Worm (Caenorhabditis elegans): ENCODE data around the gene K01B6.3.

Gene K01B6.3

ce11 chrIII:9270183-9270582 is 29.8 kb upstream of the K01B6.3 start:
- no peak for TF ChIP-seq flt-1 (GFP tag; IDR thresholded peaks at IDR 0.05)
- TF ChIP-seq sea-1 (GFP tag; conservative IDR thresholded peaks at IDR 0.05) = no peak
- TF ChIP-seq hmbx-1 (tag; optimal IDR thresholded peaks at IDR 0.05) = no peak
- no peak for TF ChIP-seq tbx-11 (GFP tag; IDR thresholded peaks at IDR 0.05)
- no peak for TF ChIP-seq pes-1 (GFP tag; IDR thresholded peaks at IDR 0.05)
- TF ChIP-seq ceh-13 (GFP tag; optimal IDR thresholded peaks at IDR 0.05) = no peak
- no peak for TF ChIP-seq tra-4 (tag; optimal IDR thresholded peaks at IDR 0.05)
- TF ChIP-seq B0310.2 (tag; optimal IDR thresholded peaks at IDR 0.05) = no peak
- TF ChIP-seq tbx-37 (GFP tag; conservative IDR thresholded peaks at IDR 0.05) = no peak
- TF ChIP-seq aly-1 (tag; optimal IDR thresholded peaks at IDR 0.05) = no peak
- TF ChIP-seq hnd-1 (tag; optimal IDR thresholded peaks at IDR 0.05) = no peak
- no peak for TF ChIP-seq F13C5.2 (tag; optimal IDR thresholded peaks at IDR 0.05)
- no peak for TF ChIP-seq hmg-4 (GFP tag; optimal IDR thresholded peaks at IDR 0.05)
- TF ChIP-seq ama-1 (optimal IDR thresholded peaks at IDR 0.05) = no peak
- TF ChIP-seq scrt-1 (GFP tag; IDR thresholded peaks at IDR 0.05) = no peak
- no peak for TF ChIP-seq ceh-36 (tag; optimal IDR thresholded peaks at IDR 0.05)
- TF ChIP-seq ets-7 (tag; optimal IDR thresholded peaks at IDR 0.05) = no peak

ce11 chrIII:9271389-9271918 is 28.6 kb upstream of the K01B6.3 start:
- TF ChIP-seq tbx-11 (GFP tag; IDR thresholded peaks at IDR 0.05) (no peak), ets-7 (tag; optimal IDR thresholded peaks at IDR 0.05) (no peak), pes-1 (GFP tag; IDR thresholded peaks at IDR 0.05) (no peak), flt-1 (GFP tag; IDR thresholded peaks at IDR 0.05) (no peak), sea-1 (GFP tag; conservative IDR thresholded peaks at IDR 0.05) (no peak), hmbx-1 (tag; optimal IDR thresholded peaks at IDR 0.05) (no peak), ama-1 (optimal IDR thresholded peaks at IDR 0.05) (no peak), ceh-36 (tag; optimal IDR thresholded peaks at IDR 0.05) (no peak), hmg-4 (GFP tag; optimal IDR thresholded peaks at IDR 0.05) (no peak), aly-1 (tag; optimal IDR thresholded peaks at IDR 0.05) (no peak), F13C5.2 (tag; optimal IDR thresholded peaks at IDR 0.05) (no peak), hnd-1 (tag; optimal IDR thresholded peaks at IDR 0.05) (no peak), ceh-13 (GFP tag; optimal IDR thresholded peaks at IDR 0.05) (no peak), scrt-1 (GFP tag; IDR thresholded peaks at IDR 0.05) (no peak), tbx-37 (GFP tag; conservative IDR thresholded peaks at IDR 0.05) (no peak), tra-4 (tag; optimal IDR thresholded peaks at IDR 0.05) (no peak), B0310.2 (tag; optimal IDR thresholded peaks at IDR 0.05) (no peak)

ce11 chrIII:9272107-9272506 is 27.9 kb upstream of the K01B6.3 start:
- no peak for TF ChIP-seq hmg-4 (GFP tag; optimal IDR thresholded peaks at IDR 0.05)
- no peak for TF ChIP-seq hnd-1 (tag; optimal IDR thresholded peaks at IDR 0.05)
- no peak for TF ChIP-seq hmbx-1 (tag; optimal IDR thresholded peaks at IDR 0.05)
- TF ChIP-seq ets-7 (tag; optimal IDR thresholded peaks at IDR 0.05) = no peak
- TF ChIP-seq ceh-13 (GFP tag; optimal IDR thresholded peaks at IDR 0.05) = no peak
- no peak for TF ChIP-seq scrt-1 (GFP tag; IDR thresholded peaks at IDR 0.05)
- no peak for TF ChIP-seq B0310.2 (tag; optimal IDR thresholded peaks at IDR 0.05)
- TF ChIP-seq tra-4 (tag; optimal IDR thresholded peaks at IDR 0.05) = no peak
- no peak for TF ChIP-seq aly-1 (tag; optimal IDR thresholded peaks at IDR 0.05)
- no peak for TF ChIP-seq pes-1 (GFP tag; IDR thresholded peaks at IDR 0.05)
- no peak for TF ChIP-seq flt-1 (GFP tag; IDR thresholded peaks at IDR 0.05)
- no peak for TF ChIP-seq ceh-36 (tag; optimal IDR thresholded peaks at IDR 0.05)
- TF ChIP-seq ama-1 (optimal IDR thresholded peaks at IDR 0.05) = no peak
- TF ChIP-seq tbx-37 (GFP tag; conservative IDR thresholded peaks at IDR 0.05) = no peak
- TF ChIP-seq sea-1 (GFP tag; conservative IDR thresholded peaks at IDR 0.05) = no peak
- TF ChIP-seq tbx-11 (GFP tag; IDR thresholded peaks at IDR 0.05) = no peak

ce11 chrIII:9277803-9278202 is 22.2 kb upstream of the K01B6.3 start:
- no peak for TF ChIP-seq B0310.2 (tag; optimal IDR thresholded peaks at IDR 0.05)
- TF ChIP-seq hnd-1 (tag; optimal IDR thresholded peaks at IDR 0.05) = no peak
- TF ChIP-seq F13C5.2 (tag; optimal IDR thresholded peaks at IDR 0.05) = no peak
- no peak for TF ChIP-seq ceh-13 (GFP tag; optimal IDR thresholded peaks at IDR 0.05)
- no peak for TF ChIP-seq tra-4 (tag; optimal IDR thresholded peaks at IDR 0.05)
- no peak for TF ChIP-seq ceh-36 (tag; optimal IDR thresholded peaks at IDR 0.05)
- no peak for TF ChIP-seq ama-1 (optimal IDR thresholded peaks at IDR 0.05)
- no peak for TF ChIP-seq tbx-37 (GFP tag; conservative IDR thresholded peaks at IDR 0.05)
- no peak for TF ChIP-seq tbx-11 (GFP tag; IDR thresholded peaks at IDR 0.05)
- TF ChIP-seq sea-1 (GFP tag; conservative IDR thresholded peaks at IDR 0.05) = no peak
- TF ChIP-seq scrt-1 (GFP tag; IDR thresholded peaks at IDR 0.05) = no peak
- no peak for TF ChIP-seq ets-7 (tag; optimal IDR thresholded peaks at IDR 0.05)

- TF ChIP-seq tra-4 (tag; optimal IDR thresholded peaks at IDR 0.05) (no peak), hmg-4 (GFP tag; optimal IDR thresholded peaks at IDR 0.05) (no peak), aly-1 (tag; optimal IDR thresholded peaks at IDR 0.05) (no peak), ceh-36 (tag; optimal IDR thresholded peaks at IDR 0.05) (no peak), flt-1 (GFP tag; IDR thresholded peaks at IDR 0.05) (no peak), scrt-1 (GFP tag; IDR thresholded peaks at IDR 0.05) (no peak), sea-1 (GFP tag; conservative IDR thresholded peaks at IDR 0.05) (no peak), hmbx-1 (tag; optimal IDR thresholded peaks at IDR 0.05) (no peak), ets-7 (tag; optimal IDR thresholded peaks at IDR 0.05) (no peak), hnd-1 (tag; optimal IDR thresholded peaks at IDR 0.05) (no peak), tbx-37 (GFP tag; conservative IDR thresholded peaks at IDR 0.05) (no peak), F13C5.2 (tag; optimal IDR thresholded peaks at IDR 0.05) (no peak), pes-1 (GFP tag; IDR thresholded peaks at IDR 0.05) (no peak), ceh-13 (GFP tag; optimal IDR thresholded peaks at IDR 0.05) (no peak)
Measured at ce11 chrIII:9281480-9281879, 18.5 kb upstream of the K01B6.3 start, which contains the start of gene fozi-1. Gene fozi-1, plus strand, starts transcription at chrIII:9281780.

ce11 chrIII:9288540-9288939 is 11.5 kb upstream of the K01B6.3 start:
- no peak for TF ChIP-seq tbx-11 (GFP tag; IDR thresholded peaks at IDR 0.05)
- TF ChIP-seq tbx-37 (GFP tag; conservative IDR thresholded peaks at IDR 0.05) = no peak
- TF ChIP-seq tra-4 (tag; optimal IDR thresholded peaks at IDR 0.05) = no peak
- no peak for TF ChIP-seq aly-1 (tag; optimal IDR thresholded peaks at IDR 0.05)
- no peak for TF ChIP-seq scrt-1 (GFP tag; IDR thresholded peaks at IDR 0.05)

- no peak for TF ChIP-seq ceh-13 (GFP tag; optimal IDR thresholded peaks at IDR 0.05)
- no peak for TF ChIP-seq scrt-1 (GFP tag; IDR thresholded peaks at IDR 0.05)
- no peak for TF ChIP-seq pes-1 (GFP tag; IDR thresholded peaks at IDR 0.05)
- TF ChIP-seq ets-7 (tag; optimal IDR thresholded peaks at IDR 0.05) = no peak
- no peak for TF ChIP-seq ama-1 (optimal IDR thresholded peaks at IDR 0.05)
- TF ChIP-seq ceh-36 (tag; optimal IDR thresholded peaks at IDR 0.05) = no peak
- TF ChIP-seq hnd-1 (tag; optimal IDR thresholded peaks at IDR 0.05) = no peak
- TF ChIP-seq hmbx-1 (tag; optimal IDR thresholded peaks at IDR 0.05) = no peak
- TF ChIP-seq hmg-4 (GFP tag; optimal IDR thresholded peaks at IDR 0.05) = no peak
- no peak for TF ChIP-seq aly-1 (tag; optimal IDR thresholded peaks at IDR 0.05)
- TF ChIP-seq tbx-11 (GFP tag; IDR thresholded peaks at IDR 0.05) = no peak
- TF ChIP-seq F13C5.2 (tag; optimal IDR thresholded peaks at IDR 0.05) = no peak
- TF ChIP-seq sea-1 (GFP tag; conservative IDR thresholded peaks at IDR 0.05) = no peak
- no peak for TF ChIP-seq B0310.2 (tag; optimal IDR thresholded peaks at IDR 0.05)
- TF ChIP-seq flt-1 (GFP tag; IDR thresholded peaks at IDR 0.05) = no peak
Measured at ce11 chrIII:9289815-9290214, 10.2 kb upstream of the K01B6.3 start.

Data from whole organism, early embryonic.